Worm (Caenorhabditis elegans) whole organism, young adult: ENCODE results near the gene sru-40.

Experiments used
- B0261.1 ChIP-seq: sonication (generic microtip); optimal IDR thresholded peaks from 2 replicates; lab custom pipeline; 2016; ENCODE audit warnings: mild to moderate bottlenecking, missing genetic modification characterization, moderate library complexity, missing compliant biosample characterization
- F22D6.2 ChIP-seq: sonication (generic microtip); optimal IDR thresholded peaks from 2 replicates; lab custom pipeline; 2016; ENCODE audit warnings: mild to moderate bottlenecking, missing genetic modification characterization, missing compliant biosample characterization
- F37B4.10 ChIP-seq: fragments of 200-800 bp; sonication (Bioruptor generic); IDR thresholded peaks from 2 replicates; pipeline ENCODE4 v1.3.6; 2022; ENCODE audit warnings: missing genetic modification characterization, missing compliant biosample characterization
- F52B5.7 ChIP-seq: sonication (generic microtip); optimal IDR thresholded peaks from 2 replicates; lab custom pipeline; 2016; ENCODE audit warnings: mild to moderate bottlenecking, missing genetic modification characterization, missing compliant biosample characterization
- T07F8.4 ChIP-seq: sonication (generic microtip); optimal IDR thresholded peaks from 2 replicates; lab custom pipeline; 2016; ENCODE audit warnings: mild to moderate bottlenecking, missing genetic modification characterization, moderate library complexity, missing compliant biosample characterization
- Y56A3A.18 ChIP-seq: fragments of 200-800 bp; sonication (Bioruptor generic); IDR thresholded peaks from 2 replicates; pipeline ENCODE4 v1.3.6; 2022; ENCODE audit warnings: missing genetic modification reagents, missing genetic modification characterization, missing compliant biosample characterization
- ama-1 ChIP-seq, 3 experiments: fragments of 150-350 bp in 1 of 3; sonication (generic microtip) in 2 of 3; optimal IDR thresholded peaks; 2 replicates each; lab custom pipeline; 2014 to 2018; ENCODE audit warnings: missing biosample characterization in 2 of 3, missing genetic modification characterization in 2 of 3, missing genetic modification reagents in 2 of 3
- aptf-3 ChIP-seq: fragments of 200-800 bp; sonication (Bioruptor generic); IDR thresholded peaks from 2 replicates; pipeline ENCODE4 v1.3.6; 2022; ENCODE audit warnings: missing genetic modification characterization, missing compliant biosample characterization
- attf-6 ChIP-seq: fragments of 200-800 bp; sonication (Bioruptor generic); IDR thresholded peaks from 2 replicates; pipeline ENCODE4 v1.3.6; 2022; ENCODE audit warnings: missing genetic modification reagents, missing genetic modification characterization, missing compliant biosample characterization
- cebp-2 ChIP-seq: fragments of 200-800 bp; sonication (Bioruptor generic); IDR thresholded peaks from 2 replicates; pipeline ENCODE4 v1.3.6; 2022; ENCODE audit warnings: missing genetic modification characterization, missing compliant biosample characterization
- ceh-27 ChIP-seq: fragments of 200-800 bp; sonication (Bioruptor generic); optimal IDR thresholded peaks from 2 replicates; lab custom pipeline; 2018; ENCODE audit warnings: mild to moderate bottlenecking, missing genetic modification characterization, moderate library complexity, missing compliant biosample characterization
- ceh-40 ChIP-seq: fragments of 200-800 bp; sonication (Bioruptor generic); IDR thresholded peaks from 2 replicates; pipeline ENCODE4 v1.3.6; 2022; ENCODE audit warnings: missing genetic modification characterization, missing compliant biosample characterization
- ceh-58 ChIP-seq: fragments of 200-800 bp; sonication (Bioruptor generic); IDR thresholded peaks from 2 replicates; pipeline ENCODE4 v1.3.6; 2022; ENCODE audit warnings: missing genetic modification characterization, missing compliant biosample characterization
- ceh-91 ChIP-seq: fragments of 200-800 bp; sonication (Bioruptor generic); IDR thresholded peaks from 2 replicates; pipeline ENCODE4 v1.3.6; 2022; ENCODE audit warnings: missing genetic modification reagents, missing genetic modification characterization, missing compliant biosample characterization
- chd-7 ChIP-seq: sonication (generic microtip); optimal IDR thresholded peaks from 2 replicates; lab custom pipeline; 2016; ENCODE audit warnings: mild to moderate bottlenecking, missing genetic modification characterization, moderate library complexity, missing compliant biosample characterization
- egl-18 ChIP-seq: fragments of 200-800 bp; sonication (Bioruptor generic); IDR thresholded peaks from 2 replicates; pipeline ENCODE4 v1.3.6; 2022; ENCODE audit warnings: missing genetic modification reagents, missing genetic modification characterization, missing compliant biosample characterization
- fkh-3 ChIP-seq: sonication (generic microtip); optimal IDR thresholded peaks from 2 replicates; lab custom pipeline; 2016; ENCODE audit warnings: mild to moderate bottlenecking, missing genetic modification characterization, missing compliant biosample characterization
- hlh-12 ChIP-seq: sonication (generic microtip); optimal IDR thresholded peaks from 2 replicates; lab custom pipeline; 2016; ENCODE audit warnings: missing genetic modification characterization, missing compliant biosample characterization
- hlh-26 ChIP-seq: fragments of 200-800 bp; sonication (Bioruptor generic); conservative IDR thresholded peaks from 2 replicates; pipeline ENCODE4 v1.3.6; 2022; ENCODE audit warnings: missing genetic modification reagents, missing genetic modification characterization, missing compliant biosample characterization
- lin-26 ChIP-seq: fragments of 200-800 bp; sonication (Bioruptor generic); IDR thresholded peaks from 2 replicates; pipeline ENCODE4 v1.3.6; 2022; ENCODE audit warnings: missing genetic modification reagents, missing genetic modification characterization, missing compliant biosample characterization
- lin-40 ChIP-seq: sonication (generic microtip); optimal IDR thresholded peaks from 2 replicates; lab custom pipeline; 2016; ENCODE audit warnings: missing genetic modification characterization, mild to moderate bottlenecking, missing compliant biosample characterization, missing genotype, missing genetic modification reagents
- lin-54 ChIP-seq: fragments of 200-800 bp; sonication (Bioruptor generic); optimal IDR thresholded peaks from 2 replicates; lab custom pipeline; 2018; ENCODE audit warnings: mild to moderate bottlenecking, missing genetic modification characterization, missing compliant biosample characterization
- lsl-1 ChIP-seq: fragments of 200-800 bp; sonication (Bioruptor generic); optimal IDR thresholded peaks from 2 replicates; lab custom pipeline; 2018; ENCODE audit warnings: mild to moderate bottlenecking, missing genetic modification characterization, moderate library complexity, missing compliant biosample characterization
- madf-6 ChIP-seq: fragments of 200-800 bp; sonication (Bioruptor generic); IDR thresholded peaks from 2 replicates; pipeline ENCODE4 v1.3.6; 2022; ENCODE audit warnings: missing genetic modification reagents, missing genetic modification characterization, missing compliant biosample characterization
- mel-28 ChIP-seq: sonication (generic microtip); optimal IDR thresholded peaks from 2 replicates; lab custom pipeline; 2016; ENCODE audit warnings: borderline replicate concordance, mild to moderate bottlenecking, missing genetic modification characterization, missing compliant biosample characterization
- nfya-1 ChIP-seq: sonication (generic microtip); optimal IDR thresholded peaks from 2 replicates; lab custom pipeline; 2017; ENCODE audit warnings: antibody characterized with exemption, missing compliant biosample characterization, missing genetic modification characterization, borderline replicate concordance; ENCODE audit not compliant: insufficient read depth
- nhr-120 ChIP-seq: fragments of 200-800 bp; sonication (Bioruptor generic); IDR thresholded peaks from 2 replicates; pipeline ENCODE4 v1.3.6; 2022; ENCODE audit warnings: missing genetic modification characterization, missing compliant biosample characterization
- nhr-179 ChIP-seq: sonication (generic microtip); optimal IDR thresholded peaks from 2 replicates; lab custom pipeline; 2016; ENCODE audit warnings: mild to moderate bottlenecking, missing genetic modification characterization, missing compliant biosample characterization
- nhr-80 ChIP-seq: sonication (generic microtip); optimal IDR thresholded peaks from 2 replicates; lab custom pipeline; 2016; ENCODE audit warnings: missing genetic modification characterization, missing compliant biosample characterization
- sdz-38 ChIP-seq: sonication (generic microtip); optimal IDR thresholded peaks from 2 replicates; lab custom pipeline; 2016; ENCODE audit warnings: missing genotype, missing genetic modification characterization, missing compliant biosample characterization
- snpc-1.1 ChIP-seq: sonication (generic microtip); optimal IDR thresholded peaks from 2 replicates; lab custom pipeline; 2017; ENCODE audit warnings: missing genetic modification characterization, mild to moderate bottlenecking, missing compliant biosample characterization, antibody characterized with exemption, moderate library complexity, missing genotype, missing genetic modification reagents; ENCODE audit not compliant: insufficient read depth
- tbp1 ChIP-seq: fragments of 200-800 bp; sonication (Bioruptor generic); optimal IDR thresholded peaks from 2 replicates; lab custom pipeline; 2018; ENCODE audit warnings: mild to moderate bottlenecking, missing genetic modification characterization, missing compliant biosample characterization
- tlf-1 ChIP-seq: fragments of 200-800 bp; sonication (Bioruptor generic); optimal IDR thresholded peaks from 2 replicates; lab custom pipeline; 2018; ENCODE audit warnings: mild to moderate bottlenecking, missing genetic modification characterization, missing compliant biosample characterization
- xnd-1 ChIP-seq: sonication (generic microtip); optimal IDR thresholded peaks from 2 replicates; lab custom pipeline; 2016; ENCODE audit warnings: missing genotype, missing genetic modification reagents, missing genetic modification characterization, missing compliant biosample characterization
- zim-3 ChIP-seq: sonication (generic microtip); optimal IDR thresholded peaks from 2 replicates; lab custom pipeline; 2017; ENCODE audit warnings: mild to moderate bottlenecking, missing genetic modification characterization, moderate library complexity, missing compliant biosample characterization
- ztf-18 ChIP-seq: sonication (generic microtip); optimal IDR thresholded peaks from 2 replicates; lab custom pipeline; 2016; ENCODE audit warnings: missing genotype, mild to moderate bottlenecking, missing genetic modification characterization, missing compliant biosample characterization
- ztf-6 ChIP-seq: fragments of 200-800 bp; sonication (Bioruptor generic); IDR thresholded peaks from 2 replicates; pipeline ENCODE4 v1.3.6; 2022; ENCODE audit warnings: missing genetic modification reagents, missing genetic modification characterization, missing compliant biosample characterization

The sru-40 gene

ce11 chrV:9813527-9813926 lies 20.3 kb downstream of the sru-40 start, which contains the start of gene sru-30:
Gene sru-30, plus strand, starts transcription at chrV:9813827.
- TF ChIP-seq ceh-58 (GFP tag; lab: Robert Waterston, UW): no peak
- TF ChIP-seq ztf-18 (tag; lab: Kevin White, UChicago): no peak
- TF ChIP-seq lsl-1: no peak
- no peak for TF ChIP-seq F22D6.2 (tag; lab: Kevin White, UChicago)
- TF ChIP-seq xnd-1 (tag; lab: Kevin White, UChicago): no peak
- TF ChIP-seq ceh-91 (GFP tag; lab: Robert Waterston, UW): no peak
- no peak for TF ChIP-seq snpc-1.1 (tag; lab: Kevin White, UChicago)
- TF ChIP-seq T07F8.4 (tag; lab: Kevin White, UChicago): no peak
- TF ChIP-seq mel-28 (tag; lab: Kevin White, UChicago): no peak
- no peak for TF ChIP-seq madf-6 (GFP tag; lab: Robert Waterston, UW)
- no peak for TF ChIP-seq sdz-38 (tag; lab: Kevin White, UChicago)
- no peak for TF ChIP-seq ztf-6 (GFP tag; lab: Robert Waterston, UW)
- no peak for TF ChIP-seq egl-18 (GFP tag; lab: Robert Waterston, UW)
- no peak for TF ChIP-seq cebp-2 (GFP tag; lab: Robert Waterston, UW)
- TF ChIP-seq lin-40 (tag; lab: Kevin White, UChicago): no peak
- TF ChIP-seq nhr-179 (tag; lab: Kevin White, UChicago): no peak
- TF ChIP-seq ama-1 (optimal IDR thresholded peaks at IDR 0.05; lab: Kevin White, UChicago): no peak
- TF ChIP-seq ama-1 (GFP tag; optimal IDR thresholded peaks at IDR 0.05; lab: Kevin White, UChicago): no peak
- TF ChIP-seq, all 124 proteins: peak for 0

DNA sequence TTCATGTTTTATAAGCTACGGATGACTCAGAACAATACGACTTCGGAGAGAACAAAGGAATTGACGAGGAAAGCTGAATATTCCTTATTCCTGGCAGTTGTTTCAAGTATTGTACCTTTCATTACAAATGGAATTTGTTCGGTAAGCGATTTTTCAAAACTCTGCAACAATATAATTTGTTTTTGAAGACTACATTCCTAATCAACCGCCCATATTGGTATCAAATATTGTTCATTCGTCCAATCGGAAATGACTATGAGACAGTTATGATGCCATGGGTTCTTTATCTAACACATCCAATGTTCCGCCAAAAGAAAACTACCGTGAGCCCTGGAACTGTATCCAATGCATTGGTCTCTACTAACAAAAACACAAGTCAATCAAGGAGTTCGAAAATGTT lies 21.6 kb downstream of the sru-40 start:
- TF ChIP-seq ceh-27 (GFP tag; lab: Kevin White, UChicago) (no peak), attf-6 (GFP tag; lab: Robert Waterston, UW) (no peak), hlh-26 (GFP tag; lab: Robert Waterston, UW) (no peak), chd-7 (tag; lab: Kevin White, UChicago) (no peak), fkh-3 (tag; lab: Kevin White, UChicago) (no peak), F37B4.10 (no peak), F22D6.2 (tag; lab: Kevin White, UChicago) (no peak), hlh-12 (tag; lab: Kevin White, UChicago) (no peak), nhr-120 (no peak), Y56A3A.18 (no peak)
- TF ChIP-seq, all 124 proteins: peak for 0

ce11 chrV:9811154-9811553 lies 22.6 kb downstream of the sru-40 start, which contains the start of gene sru-29:
Gene sru-29, plus strand, starts transcription at chrV:9811454.
- TF ChIP-seq tbp1 (GFP tag; lab: Kevin White, UChicago) (no peak), tlf-1 (no peak), nhr-80 (tag; lab: Kevin White, UChicago) (no peak), attf-6 (GFP tag; lab: Robert Waterston, UW) (no peak), aptf-3 (GFP tag; lab: Robert Waterston, UW) (no peak), ceh-40 (GFP tag; lab: Robert Waterston, UW) (no peak), F52B5.7 (tag; lab: Kevin White, UChicago) (no peak), snpc-1.1 (tag; lab: Kevin White, UChicago) (no peak), zim-3 (tag; lab: Kevin White, UChicago) (no peak), nfya-1 (tag; lab: Kevin White, UChicago) (no peak), lin-54 (GFP tag; lab: Kevin White, UChicago) (no peak), B0261.1 (no peak), lin-26 (GFP tag; lab: Robert Waterston, UW) (no peak), chd-7 (tag; lab: Kevin White, UChicago) (no peak), ceh-27 (GFP tag; lab: Kevin White, UChicago) (no peak)
